Worm (Caenorhabditis elegans) whole organism, L3 larva: ENCODE measurements around the gene unc-45.
A peak's percentile ranks its signal among the peaks of the same experiment; 100 is the strongest.

ENCODE experiments used
- R02D3.7 ChIP-seq: fragments of 150-350 bp; optimal IDR thresholded peaks from 2 replicates; lab custom pipeline; 2014; ENCODE audit warnings: missing biosample characterization, missing genetic modification characterization
- ZK546.5 ChIP-seq: sonication (generic microtip); optimal IDR thresholded peaks from 2 replicates; lab custom pipeline; 2017; ENCODE audit warnings: missing biosample characterization, missing genetic modification characterization
- aly-2 ChIP-seq: fragments of 150-350 bp; optimal IDR thresholded peaks from 2 replicates; lab custom pipeline; 2014; ENCODE audit warnings: missing biosample characterization, missing genetic modification characterization
- ama-1 ChIP-seq: fragments of 150-350 bp; optimal IDR thresholded peaks from 2 replicates; lab custom pipeline; 2018
- ceh-16 ChIP-seq: sonication (generic microtip); optimal IDR thresholded peaks from 2 replicates; lab custom pipeline; 2017; ENCODE audit warnings: missing biosample characterization, missing genetic modification characterization
- ceh-28 ChIP-seq: fragments of 150-350 bp; optimal IDR thresholded peaks from 2 replicates; lab custom pipeline; 2014; ENCODE audit warnings: missing biosample characterization, missing genetic modification reagents, missing genetic modification characterization
- ceh-82 ChIP-seq: fragments of 150-350 bp; optimal IDR thresholded peaks from 2 replicates; lab custom pipeline; 2014; ENCODE audit warnings: missing biosample characterization, missing genetic modification characterization
- ceh-9 ChIP-seq: sonication (generic microtip); optimal IDR thresholded peaks from 2 replicates; lab custom pipeline; 2018; ENCODE audit warnings: missing biosample characterization, missing genetic modification characterization
- daf-12 ChIP-seq: fragments of 150-350 bp; optimal IDR thresholded peaks from 2 replicates; lab custom pipeline; 2014; ENCODE audit warnings: missing biosample characterization, missing genetic modification reagents, missing genetic modification characterization
- egl-27 ChIP-seq: sonication (generic microtip); optimal IDR thresholded peaks from 4 replicates; lab custom pipeline; 2017; ENCODE audit warnings: missing biosample characterization, missing genetic modification reagents, missing genetic modification characterization
- egl-5 ChIP-seq: fragments of 150-350 bp; optimal IDR thresholded peaks from 2 replicates; lab custom pipeline; 2017; ENCODE audit warnings: missing biosample characterization, missing genetic modification reagents, missing genetic modification characterization, inconsistent platforms
- elt-1 ChIP-seq: fragments of 150-350 bp; optimal IDR thresholded peaks from 2 replicates; lab custom pipeline; 2014; ENCODE audit warnings: missing biosample characterization, missing genetic modification characterization
- elt-2 ChIP-seq: sonication (generic microtip); optimal IDR thresholded peaks from 2 replicates; lab custom pipeline; 2016; ENCODE audit warnings: missing genetic modification reagents, mild to moderate bottlenecking, missing genetic modification characterization, missing compliant biosample characterization
- elt-3 ChIP-seq, 3 experiments: fragments of 150-350 bp in 1 of 3; sonication (generic microtip) in 2 of 3; optimal IDR thresholded peaks; 2 replicates in 2 of 3; 4 replicates in 1 of 3; lab custom pipeline; 2014 to 2017; ENCODE audit warnings: missing biosample characterization in 3 of 3, missing genetic modification characterization in 3 of 3
- eor-1 ChIP-seq, 2 experiments: fragments of 150-350 bp; optimal IDR thresholded peaks; 2 replicates each; lab custom pipeline; 2014 to 2018; ENCODE audit warnings: missing biosample characterization in 2 of 2, missing genetic modification characterization in 2 of 2
- fkh-10 ChIP-seq: sonication (generic microtip); optimal IDR thresholded peaks from 2 replicates; lab custom pipeline; 2017; ENCODE audit warnings: missing biosample characterization, missing genetic modification reagents, missing genetic modification characterization
- fkh-2 ChIP-seq: fragments of 150-350 bp; optimal IDR thresholded peaks from 2 replicates; lab custom pipeline; 2014; ENCODE audit warnings: missing biosample characterization, missing genetic modification reagents, missing genetic modification characterization
- fos-1 ChIP-seq: fragments of 150-350 bp; optimal IDR thresholded peaks from 2 replicates; lab custom pipeline; 2014; ENCODE audit warnings: missing biosample characterization, missing genetic modification characterization
- hmg-11 ChIP-seq: sonication (generic microtip); optimal IDR thresholded peaks from 2 replicates; lab custom pipeline; 2016; ENCODE audit warnings: missing genetic modification characterization, missing compliant biosample characterization
- jun-1 ChIP-seq: fragments of 150-350 bp; optimal IDR thresholded peaks from 2 replicates; lab custom pipeline; 2014; ENCODE audit warnings: missing biosample characterization, missing genetic modification reagents, missing genetic modification characterization
- lin-15B ChIP-seq: fragments of 150-350 bp; optimal IDR thresholded peaks from 2 replicates; lab custom pipeline; 2014; ENCODE audit warnings: missing biosample characterization, missing genetic modification characterization
- lin-39 ChIP-seq: fragments of 150-350 bp; optimal IDR thresholded peaks from 2 replicates; lab custom pipeline; 2018; ENCODE audit warnings: missing biosample characterization, missing genetic modification reagents, missing genetic modification characterization
- lsy-12 ChIP-seq: sonication (generic microtip); optimal IDR thresholded peaks from 2 replicates; lab custom pipeline; 2016; ENCODE audit warnings: mild to moderate bottlenecking, missing genetic modification characterization, missing compliant biosample characterization
- mdl-1 ChIP-seq: fragments of 150-350 bp; optimal IDR thresholded peaks from 2 replicates; lab custom pipeline; 2014; ENCODE audit warnings: missing biosample characterization, missing genetic modification characterization
- mml-1 ChIP-seq: fragments of 150-350 bp; sonication (generic microtip); optimal IDR thresholded peaks from 3 replicates; lab custom pipeline; 2014; ENCODE audit warnings: missing biosample characterization, missing genetic modification characterization
- nfya-1 ChIP-seq: sonication (generic microtip); optimal IDR thresholded peaks from 2 replicates; lab custom pipeline; 2017; ENCODE audit warnings: missing genetic modification characterization, mild to moderate bottlenecking, missing compliant biosample characterization, antibody characterized with exemption, moderate library complexity; ENCODE audit not compliant: insufficient read depth
- nhr-11 ChIP-seq: fragments of 150-350 bp; optimal IDR thresholded peaks from 2 replicates; lab custom pipeline; 2014; ENCODE audit warnings: missing biosample characterization, missing genetic modification characterization
- nhr-12 ChIP-seq: fragments of 150-350 bp; optimal IDR thresholded peaks from 2 replicates; lab custom pipeline; 2014; ENCODE audit warnings: missing biosample characterization, missing genetic modification characterization
- nhr-23 ChIP-seq: fragments of 150-350 bp; optimal IDR thresholded peaks from 2 replicates; lab custom pipeline; 2014; ENCODE audit warnings: missing biosample characterization, missing genetic modification reagents, missing genetic modification characterization
- nhr-237 ChIP-seq: fragments of 150-350 bp; optimal IDR thresholded peaks from 2 replicates; lab custom pipeline; 2014; ENCODE audit warnings: missing biosample characterization, missing genetic modification characterization
- nhr-25 ChIP-seq: sonication (generic microtip); optimal IDR thresholded peaks from 2 replicates; lab custom pipeline; 2017; ENCODE audit warnings: missing biosample characterization, missing genetic modification characterization
- nhr-28 ChIP-seq: fragments of 150-350 bp; optimal IDR thresholded peaks from 2 replicates; lab custom pipeline; 2014; ENCODE audit warnings: missing biosample characterization, missing genetic modification characterization
- nhr-43 ChIP-seq: sonication (generic microtip); optimal IDR thresholded peaks from 2 replicates; lab custom pipeline; 2016; ENCODE audit warnings: mild to moderate bottlenecking, missing genetic modification characterization, missing compliant biosample characterization; ENCODE audit not compliant: poor library complexity, severe bottlenecking
- nhr-67 ChIP-seq: fragments of 150-350 bp; optimal IDR thresholded peaks from 2 replicates; lab custom pipeline; 2014; ENCODE audit warnings: missing biosample characterization, missing genetic modification characterization
- nhr-76 ChIP-seq: fragments of 150-350 bp; sonication (generic microtip); optimal IDR thresholded peaks from 5 replicates; lab custom pipeline; 2014; ENCODE audit warnings: missing biosample characterization, missing genetic modification characterization
- nhr-77 ChIP-seq: fragments of 150-350 bp; optimal IDR thresholded peaks from 2 replicates; lab custom pipeline; 2014; ENCODE audit warnings: missing biosample characterization, missing genetic modification characterization
- pha-4 ChIP-seq: fragments of 150-350 bp; optimal IDR thresholded peaks from 2 replicates; lab custom pipeline; 2014; ENCODE audit warnings: missing biosample characterization, missing genetic modification reagents, missing genetic modification characterization
- pqm-1 ChIP-seq: fragments of 150-350 bp; optimal IDR thresholded peaks from 2 replicates; lab custom pipeline; 2017; ENCODE audit warnings: missing biosample characterization, missing genetic modification characterization, inconsistent platforms
- sea-2 ChIP-seq: fragments of 150-350 bp; sonication (generic microtip); optimal IDR thresholded peaks from 4 replicates; lab custom pipeline; 2014; ENCODE audit warnings: missing biosample characterization, missing genetic modification reagents, missing genetic modification characterization
- skn-1 ChIP-seq: fragments of 150-350 bp; optimal IDR thresholded peaks from 2 replicates; lab custom pipeline; 2014; ENCODE audit warnings: missing biosample characterization, missing genetic modification characterization
- snpc-4 ChIP-seq: fragments of 150-350 bp; optimal IDR thresholded peaks from 2 replicates; lab custom pipeline; 2014; ENCODE audit warnings: missing biosample characterization, missing genetic modification characterization
- tbx-2 ChIP-seq: sonication (generic microtip); optimal IDR thresholded peaks from 2 replicates; lab custom pipeline; 2016; ENCODE audit warnings: mild to moderate bottlenecking, missing genetic modification characterization, missing compliant biosample characterization
- unc-39 ChIP-seq: sonication (generic microtip); optimal IDR thresholded peaks from 4 replicates; lab custom pipeline; 2017; ENCODE audit warnings: missing biosample characterization, missing genetic modification characterization
- unc-62 ChIP-seq: fragments of 150-350 bp; sonication (generic microtip); optimal IDR thresholded peaks from 4 replicates; lab custom pipeline; 2014; ENCODE audit warnings: missing biosample characterization, missing genetic modification reagents, missing genetic modification characterization
- zag-1 ChIP-seq: fragments of 150-350 bp; optimal IDR thresholded peaks from 2 replicates; lab custom pipeline; 2014; ENCODE audit warnings: missing biosample characterization, missing genetic modification characterization
- ztf-11 ChIP-seq: fragments of 150-350 bp; optimal IDR thresholded peaks from 2 replicates; lab custom pipeline; 2014; ENCODE audit warnings: missing biosample characterization, missing genetic modification characterization
- ztf-4 ChIP-seq: fragments of 150-350 bp; optimal IDR thresholded peaks from 2 replicates; lab custom pipeline; 2014; ENCODE audit warnings: missing biosample characterization, missing genetic modification characterization

unc-45 gene

DNA sequence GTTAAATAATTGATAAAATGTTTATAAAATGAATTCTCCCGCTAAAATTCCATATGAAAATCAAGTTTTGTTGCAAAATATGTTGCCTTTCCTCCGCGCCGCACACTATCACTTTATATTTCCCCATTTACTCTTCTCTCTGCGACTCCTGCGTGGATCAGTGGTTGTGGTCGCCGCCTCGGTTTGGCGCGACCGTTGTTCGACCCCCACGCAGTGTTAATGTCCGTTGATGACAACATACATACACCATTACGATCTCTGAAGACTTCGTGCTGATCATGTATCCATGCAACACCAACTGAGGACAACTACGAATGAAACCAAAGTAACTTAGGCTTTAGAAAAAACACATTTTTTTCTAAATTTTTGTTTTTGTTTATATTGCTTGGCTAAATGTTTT lies 11.2 kb downstream of the unc-45 start:
- TF ChIP-seq nhr-67 (tag; lab: Kevin White, UChicago) (no peak), unc-62 (GFP tag; lab: Kevin White, UChicago) (no peak), pqm-1 (peak; percentile 47), lsy-12 (tag; lab: Kevin White, UChicago) (peak; percentile 66), aly-2 (tag; lab: Kevin White, UChicago) (no peak), nhr-12 (no peak), elt-1 (tag; lab: Kevin White, UChicago) (no peak), nhr-43 (tag; lab: Kevin White, UChicago) (peak; percentile 89), mml-1 (no peak), nhr-77 (tag; lab: Kevin White, UChicago) (peak; percentile 29), egl-5 (tag; lab: Kevin White, UChicago) (peak; percentile 80), nhr-25 (tag; lab: Kevin White, UChicago) (no peak), fkh-10 (no peak), zag-1 (tag; lab: Kevin White, UChicago) (no peak), ceh-28 (tag; lab: Kevin White, UChicago) (no peak), nhr-237 (no peak), unc-39 (tag; lab: Kevin White, UChicago) (no peak), nfya-1 (no peak), fkh-2 (tag; lab: Kevin White, UChicago) (no peak), ztf-4 (tag; lab: Kevin White, UChicago) (no peak), sea-2 (GFP tag; lab: Kevin White, UChicago) (no peak), nhr-76 (tag; lab: Kevin White, UChicago) (no peak), daf-12 (no peak), tbx-2 (peak; percentile 80), skn-1 (tag; lab: Kevin White, UChicago) (peak; percentile 67), R02D3.7 (tag; lab: Kevin White, UChicago) (peak; percentile 2), hmg-11 (tag; lab: Kevin White, UChicago) (peak; percentile 93), nhr-28 (tag; lab: Kevin White, UChicago) (no peak), mdl-1 (no peak), fos-1 (tag; lab: Kevin White, UChicago) (no peak), ceh-82 (tag; lab: Kevin White, UChicago) (peak; percentile 9), lin-15B (tag; lab: Kevin White, UChicago) (peak; percentile 23), ZK546.5 (no peak), ama-1 (peak; percentile 17), ceh-9 (no peak), jun-1 (tag; lab: Kevin White, UChicago) (no peak), eor-1 (tag; optimal IDR thresholded peaks at IDR 0.05; lab: Kevin White, UChicago) (no peak), egl-27 (tag; lab: Kevin White, UChicago) (peak; percentile 24), elt-2 (tag; lab: Kevin White, UChicago) (peak; percentile 63), pha-4 (tag; lab: Kevin White, UChicago) (peak; percentile 82), elt-3 (tag; optimal IDR thresholded peaks at IDR 0.05; lab: Kevin White, UChicago) (peak in 1 of 3 experiments; percentile 58), snpc-4 (tag; lab: Kevin White, UChicago) (peak; percentile 57), nhr-23 (tag; lab: Kevin White, UChicago) (peak; percentile 72), ceh-16 (no peak), nhr-11 (tag; lab: Kevin White, UChicago) (no peak), lin-39 (tag; lab: Kevin White, UChicago) (peak; percentile 95), ztf-11 (tag; lab: Kevin White, UChicago) (no peak)
- TF ChIP-seq, all 47 proteins: peak for 19
